Worm (Caenorhabditis elegans) whole organism, L4 larva: ENCODE results near the gene R07E5.17.
A peak's percentile ranks its signal among the peaks of the same experiment; 100 is the strongest.

Experiments used
- F10B5.3 ChIP-seq: sonication (generic microtip); optimal IDR thresholded peaks from 2 replicates; lab custom pipeline; 2016; ENCODE audit warnings: mild to moderate bottlenecking, missing genetic modification characterization, missing compliant biosample characterization
- F26F4.8 ChIP-seq: fragments of 200-800 bp; sonication (Bioruptor generic); conservative IDR thresholded peaks from 2 replicates; pipeline ENCODE4 v1.3.6; 2022; ENCODE audit warnings: missing genetic modification characterization, missing compliant biosample characterization
- Y48G9A.11 ChIP-seq: fragments of 200-800 bp; sonication (Bioruptor generic); IDR thresholded peaks from 2 replicates; pipeline ENCODE4 v1.3.6; 2022; ENCODE audit warnings: missing genetic modification reagents, missing genetic modification characterization, missing compliant biosample characterization
- Y5F2A.4 ChIP-seq: fragments of 200-800 bp; sonication (Bioruptor generic); optimal IDR thresholded peaks from 2 replicates; lab custom pipeline; 2018; ENCODE audit warnings: mild to moderate bottlenecking, missing genetic modification characterization, missing compliant biosample characterization
- ZK546.5 ChIP-seq, 2 experiments: sonication (generic microtip); optimal IDR thresholded peaks; 2 replicates each; lab custom pipeline; 2017; ENCODE audit warnings: missing biosample characterization in 2 of 2, missing genetic modification characterization in 2 of 2
- aly-2 ChIP-seq: sonication (generic microtip); optimal IDR thresholded peaks from 2 replicates; lab custom pipeline; 2018; ENCODE audit warnings: missing biosample characterization, missing genetic modification characterization
- ceh-28 ChIP-seq: fragments of 150-350 bp; optimal IDR thresholded peaks from 2 replicates; lab custom pipeline; 2014; ENCODE audit warnings: missing biosample characterization, missing genetic modification reagents, missing genetic modification characterization
- ceh-62 ChIP-seq: sonication (generic microtip); optimal IDR thresholded peaks from 2 replicates; lab custom pipeline; 2017; ENCODE audit warnings: missing biosample characterization, missing genetic modification characterization
- ces-1 ChIP-seq: fragments of 150-350 bp; sonication (generic microtip); optimal IDR thresholded peaks from 4 replicates; lab custom pipeline; 2014; ENCODE audit warnings: missing biosample characterization, missing genetic modification reagents, missing genetic modification characterization
- daf-16 ChIP-seq, 3 experiments: sonication (generic microtip); optimal IDR thresholded peaks; 2 replicates each; lab custom pipeline; 2016 to 2017; ENCODE audit warnings: missing genetic modification characterization in 3 of 3, missing genetic modification reagents in 3 of 3, mild to moderate bottlenecking in 2 of 3, missing compliant biosample characterization in 2 of 3, missing biosample characterization in 1 of 3, moderate library complexity in 1 of 3
- daf-8 ChIP-seq: fragments of 200-800 bp; sonication (Bioruptor generic); IDR thresholded peaks from 2 replicates; pipeline ENCODE4 v1.3.6; 2022; ENCODE audit warnings: missing genetic modification characterization, missing compliant biosample characterization
- dmd-6 ChIP-seq: fragments of 200-800 bp; sonication (Bioruptor generic); IDR thresholded peaks from 2 replicates; pipeline ENCODE4 v1.3.6; 2022; ENCODE audit warnings: missing genetic modification reagents, missing genetic modification characterization, missing compliant biosample characterization
- duxl-1 ChIP-seq: sonication (generic microtip); optimal IDR thresholded peaks from 2 replicates; lab custom pipeline; 2016; ENCODE audit warnings: mild to moderate bottlenecking, missing genetic modification characterization, moderate library complexity, missing compliant biosample characterization; ENCODE audit not compliant: poor library complexity
- dve-1 ChIP-seq: sonication (generic microtip); optimal IDR thresholded peaks from 2 replicates; lab custom pipeline; 2017; ENCODE audit warnings: antibody characterized with exemption, mild to moderate bottlenecking, missing genetic modification characterization, missing compliant biosample characterization; ENCODE audit not compliant: insufficient read depth
- egl-27 ChIP-seq: sonication (generic microtip); optimal IDR thresholded peaks from 3 replicates; lab custom pipeline; 2017; ENCODE audit warnings: missing biosample characterization, missing genetic modification reagents, missing genetic modification characterization
- egl-43 ChIP-seq: fragments of 200-800 bp; sonication (Bioruptor generic); IDR thresholded peaks from 2 replicates; pipeline ENCODE4 v1.3.6; 2022; ENCODE audit warnings: missing genetic modification reagents, missing genetic modification characterization, missing compliant biosample characterization
- fos-1 ChIP-seq: fragments of 150-350 bp; optimal IDR thresholded peaks from 2 replicates; lab custom pipeline; 2014; ENCODE audit warnings: missing biosample characterization, missing genetic modification characterization
- gei-8 ChIP-seq: fragments of 200-800 bp; sonication (Bioruptor generic); optimal IDR thresholded peaks from 2 replicates; lab custom pipeline; 2018; ENCODE audit warnings: mild to moderate bottlenecking, missing genetic modification characterization, missing compliant biosample characterization
- hlh-11 ChIP-seq: fragments of 200-800 bp; sonication (Bioruptor generic); optimal IDR thresholded peaks from 2 replicates; lab custom pipeline; 2018; ENCODE audit warnings: mild to moderate bottlenecking, missing genetic modification characterization, missing compliant biosample characterization
- hlh-30 ChIP-seq: sonication (generic microtip); optimal IDR thresholded peaks from 2 replicates; lab custom pipeline; 2017; ENCODE audit warnings: antibody characterized with exemption, mild to moderate bottlenecking, missing genetic modification characterization, missing compliant biosample characterization; ENCODE audit not compliant: insufficient read depth
- jun-1 ChIP-seq: fragments of 150-350 bp; optimal IDR thresholded peaks from 2 replicates; lab custom pipeline; 2014; ENCODE audit warnings: missing biosample characterization, missing genetic modification reagents, missing genetic modification characterization
- lin-15B ChIP-seq: fragments of 150-350 bp; sonication (generic microtip); optimal IDR thresholded peaks from 3 replicates; lab custom pipeline; 2014; ENCODE audit warnings: missing biosample characterization, missing genetic modification characterization
- lin-38 ChIP-seq: fragments of 200-800 bp; sonication (Bioruptor generic); IDR thresholded peaks from 2 replicates; pipeline ENCODE4 v1.3.6; 2022; ENCODE audit warnings: missing genetic modification reagents, missing genetic modification characterization, missing compliant biosample characterization
- lin-39 ChIP-seq: fragments of 150-350 bp; optimal IDR thresholded peaks from 2 replicates; lab custom pipeline; 2014; ENCODE audit warnings: missing biosample characterization, missing genetic modification reagents, missing genetic modification characterization
- madf-5 ChIP-seq, 2 experiments: fragments of 200-800 bp; sonication (Bioruptor generic); IDR thresholded peaks; 2 replicates each; pipeline ENCODE4 v1.3.6; 2022; ENCODE audit warnings: missing compliant biosample characterization in 2 of 2, missing genetic modification characterization in 2 of 2
- mdl-1 ChIP-seq, 2 experiments: fragments of 150-350 bp in 1 of 2; sonication (generic microtip) in 1 of 2; optimal IDR thresholded peaks; 2 replicates each; lab custom pipeline; 2014 to 2017; ENCODE audit warnings: missing biosample characterization in 2 of 2, missing genetic modification characterization in 2 of 2
- mdt-29 ChIP-seq: fragments of 200-800 bp; sonication (Bioruptor generic); IDR thresholded peaks from 2 replicates; pipeline ENCODE4 v1.3.6; 2022; ENCODE audit warnings: missing genetic modification reagents, missing genetic modification characterization, missing compliant biosample characterization
- mep-1 ChIP-seq: fragments of 150-350 bp; sonication (generic microtip); optimal IDR thresholded peaks from 3 replicates; lab custom pipeline; 2014; ENCODE audit warnings: missing biosample characterization, missing genetic modification characterization
- mxl-2 ChIP-seq: fragments of 200-800 bp; sonication (Bioruptor generic); conservative IDR thresholded peaks from 2 replicates; pipeline ENCODE4 v1.3.6; 2022; ENCODE audit warnings: missing genetic modification reagents, missing genetic modification characterization, missing compliant biosample characterization
- nhr-102 ChIP-seq: sonication (generic microtip); optimal IDR thresholded peaks from 2 replicates; lab custom pipeline; 2016; ENCODE audit warnings: mild to moderate bottlenecking, missing genetic modification characterization, moderate library complexity, missing compliant biosample characterization
- nhr-11 ChIP-seq: fragments of 150-350 bp; optimal IDR thresholded peaks from 2 replicates; lab custom pipeline; 2014; ENCODE audit warnings: missing biosample characterization, missing genetic modification characterization
- nhr-111 ChIP-seq: fragments of 200-800 bp; sonication (Bioruptor generic); optimal IDR thresholded peaks from 2 replicates; lab custom pipeline; 2018; ENCODE audit warnings: mild to moderate bottlenecking, missing genetic modification characterization, missing compliant biosample characterization
- nhr-237 ChIP-seq: sonication (generic microtip); optimal IDR thresholded peaks from 2 replicates; lab custom pipeline; 2017; ENCODE audit warnings: missing biosample characterization, missing genetic modification characterization
- nhr-25 ChIP-seq: sonication (generic microtip); optimal IDR thresholded peaks from 2 replicates; lab custom pipeline; 2017; ENCODE audit warnings: missing genetic modification characterization, mild to moderate bottlenecking, missing compliant biosample characterization, antibody characterized with exemption, moderate library complexity, borderline replicate concordance; ENCODE audit not compliant: insufficient read depth
- nhr-48 ChIP-seq: sonication (generic microtip); optimal IDR thresholded peaks from 2 replicates; lab custom pipeline; 2016; ENCODE audit warnings: mild to moderate bottlenecking, missing genetic modification characterization, missing compliant biosample characterization
- nhr-76 ChIP-seq: fragments of 150-350 bp; optimal IDR thresholded peaks from 2 replicates; lab custom pipeline; 2014; ENCODE audit warnings: missing biosample characterization, missing genetic modification characterization
- nhr-77 ChIP-seq: fragments of 150-350 bp; optimal IDR thresholded peaks from 2 replicates; lab custom pipeline; 2014; ENCODE audit warnings: missing biosample characterization, missing genetic modification characterization
- pha-4 ChIP-seq, 2 experiments: fragments of 150-350 bp in 1 of 2; fragments of 200-800 bp in 1 of 2; sonication (Bioruptor generic) in 1 of 2; IDR thresholded peaks in 1 of 2; optimal IDR thresholded peaks in 1 of 2; 2 replicates each; pipeline versions ENCODE4 v1.3.6 to Lab custom; 2014 to 2022; ENCODE audit warnings: missing genetic modification characterization in 2 of 2, missing genetic modification reagents in 2 of 2, missing biosample characterization in 1 of 2, missing compliant biosample characterization in 1 of 2
- pqm-1 ChIP-seq: sonication (generic microtip); optimal IDR thresholded peaks from 2 replicates; lab custom pipeline; 2017; ENCODE audit warnings: missing biosample characterization, missing genetic modification characterization
- sdz-12 ChIP-seq: fragments of 200-800 bp; sonication (Bioruptor generic); optimal IDR thresholded peaks from 2 replicates; lab custom pipeline; 2018; ENCODE audit warnings: mild to moderate bottlenecking, missing genetic modification characterization, missing compliant biosample characterization
- spr-1 ChIP-seq: sonication (generic microtip); optimal IDR thresholded peaks from 2 replicates; lab custom pipeline; 2016; ENCODE audit warnings: mild to moderate bottlenecking, missing genetic modification characterization, missing compliant biosample characterization
- spr-3 ChIP-seq: fragments of 200-800 bp; sonication (Bioruptor generic); optimal IDR thresholded peaks from 2 replicates; lab custom pipeline; 2018; ENCODE audit warnings: mild to moderate bottlenecking, missing genetic modification characterization, missing compliant biosample characterization
- unc-130 ChIP-seq: sonication (generic microtip); optimal IDR thresholded peaks from 2 replicates; lab custom pipeline; 2016; ENCODE audit warnings: missing genetic modification reagents, missing genetic modification characterization, missing compliant biosample characterization
- unc-39 ChIP-seq: sonication (generic microtip); optimal IDR thresholded peaks from 2 replicates; lab custom pipeline; 2017; ENCODE audit warnings: missing biosample characterization, missing genetic modification characterization
- zfp-2 ChIP-seq: sonication (generic microtip); optimal IDR thresholded peaks from 2 replicates; lab custom pipeline; 2016; ENCODE audit warnings: mild to moderate bottlenecking, missing genetic modification characterization, missing compliant biosample characterization
- zip-11 ChIP-seq: fragments of 200-800 bp; sonication (Bioruptor generic); IDR thresholded peaks from 2 replicates; pipeline ENCODE4 v1.3.6; 2022; ENCODE audit warnings: missing genetic modification characterization, missing compliant biosample characterization
- ztf-11 ChIP-seq: fragments of 150-350 bp; optimal IDR thresholded peaks from 2 replicates; lab custom pipeline; 2014; ENCODE audit warnings: missing biosample characterization, missing genetic modification characterization

R07E5.17 gene

DNA sequence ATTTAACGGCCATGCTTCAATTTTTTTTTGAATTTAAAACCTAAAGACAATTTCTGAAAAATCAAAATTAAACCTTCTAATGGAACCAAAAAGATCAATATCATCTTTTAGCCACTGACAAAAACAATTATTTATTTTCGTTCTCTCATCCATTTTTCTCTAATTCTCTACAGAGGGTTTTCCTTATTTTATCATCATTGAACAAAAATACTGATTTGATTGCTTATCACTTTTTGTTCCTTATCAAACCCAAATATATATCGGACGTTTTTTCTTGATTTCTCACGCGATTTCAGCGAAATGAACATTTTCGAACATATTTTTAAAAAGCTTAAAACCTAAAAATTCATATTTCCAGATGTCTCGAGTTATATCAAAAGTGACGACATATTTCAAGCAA lies 8.9 kb upstream of the R07E5.17 start, which contains the start of gene mpc-1 (continued):
- no peak for TF ChIP-seq daf-16 (GFP tag; optimal IDR thresholded peaks at IDR 0.05; lab: Kevin White, UChicago)
- TF ChIP-seq daf-16 (tag; optimal IDR thresholded peaks at IDR 0.05; lab: Kevin White, UChicago), result peak; percentile 85
- TF ChIP-seq dve-1, result peak; percentile 68
- no peak for TF ChIP-seq mdt-29 (GFP tag; lab: Robert Waterston, UW)
- TF ChIP-seq spr-3, result no peak
- TF ChIP-seq unc-39 (tag; lab: Kevin White, UChicago), result no peak
- TF ChIP-seq Y5F2A.4 (GFP tag; lab: Kevin White, UChicago), result no peak
- no peak for TF ChIP-seq mep-1 (tag; lab: Kevin White, UChicago)
- TF ChIP-seq ceh-28, result no peak
- no peak for TF ChIP-seq gei-8 (GFP tag; lab: Kevin White, UChicago)
- TF ChIP-seq egl-43, result no peak
- no peak for TF ChIP-seq zip-11
- peak; percentile 77 for TF ChIP-seq pqm-1 (tag; lab: Kevin White, UChicago)
- peak in 1 of 2 experiments; percentile 42 for TF ChIP-seq mdl-1 (tag; optimal IDR thresholded peaks at IDR 0.05; lab: Kevin White, UChicago)
- no peak for TF ChIP-seq daf-8 (GFP tag; lab: Robert Waterston, UW)
- TF ChIP-seq nhr-11 (tag; lab: Kevin White, UChicago), result no peak
- peak; percentile 72 for TF ChIP-seq dmd-6 (GFP tag; lab: Robert Waterston, UW)
- TF ChIP-seq F10B5.3 (tag; lab: Kevin White, UChicago), result no peak
- TF ChIP-seq nhr-237, result no peak
- TF ChIP-seq F26F4.8 (GFP tag; lab: Robert Waterston, UW), result no peak
- TF ChIP-seq duxl-1 (tag; lab: Kevin White, UChicago), result no peak
- peak; percentile 75 for TF ChIP-seq nhr-77 (tag; lab: Kevin White, UChicago)
- TF ChIP-seq lin-39, result no peak
- no peak for TF ChIP-seq aly-2 (tag; lab: Kevin White, UChicago)
- TF ChIP-seq nhr-102, result no peak
- no peak for TF ChIP-seq nhr-25
- no peak for TF ChIP-seq zfp-2 (tag; lab: Kevin White, UChicago)
- TF ChIP-seq ceh-62 (tag; lab: Kevin White, UChicago), result no peak
- no peak for TF ChIP-seq jun-1 (tag; lab: Kevin White, UChicago)
- TF ChIP-seq hlh-11, result peak; percentile 50
- no peak for TF ChIP-seq lin-38 (GFP tag; lab: Robert Waterston, UW)

DNA sequence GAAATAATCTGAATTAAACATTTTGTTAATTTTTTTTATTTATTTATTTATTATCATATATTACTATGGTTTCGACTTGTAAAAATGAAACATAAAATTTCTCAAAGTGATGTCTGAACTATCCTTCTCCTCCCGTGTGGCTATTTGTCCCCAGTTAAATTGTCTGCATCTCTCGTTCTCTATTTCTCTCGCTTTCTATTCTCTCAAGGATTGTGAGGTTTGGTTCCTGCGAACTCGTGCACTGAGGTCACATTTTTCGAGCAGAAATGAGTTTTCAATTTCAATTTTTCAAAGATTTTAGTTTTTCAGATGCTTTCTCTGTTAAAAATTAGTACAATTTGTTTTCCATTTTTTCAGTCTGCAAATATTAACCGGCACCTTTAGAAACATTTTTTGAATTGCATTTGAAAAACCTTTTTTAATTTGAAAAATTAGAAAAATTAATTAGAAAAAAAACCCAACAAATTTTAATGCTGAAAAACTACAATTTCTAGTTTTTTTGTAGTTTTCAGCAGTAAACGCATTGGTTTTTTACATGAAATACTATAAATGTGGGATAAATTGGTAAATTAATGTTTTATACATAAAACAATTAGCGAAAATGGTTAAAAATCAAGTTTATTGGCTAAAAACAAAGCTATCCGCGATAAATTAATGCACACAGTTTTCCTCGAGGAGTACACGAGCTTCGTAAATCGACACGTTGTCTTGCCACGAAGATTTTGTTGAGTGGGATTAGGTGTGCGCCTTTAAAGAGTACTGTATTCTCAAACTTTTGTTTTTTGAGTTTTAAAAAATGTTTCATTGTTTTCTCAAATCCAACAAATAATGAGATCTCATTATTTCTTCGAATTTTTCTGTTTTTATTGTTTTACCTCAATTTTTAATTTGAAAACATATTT lies 8.1 kb upstream of the R07E5.17 start:
- TF ChIP-seq Y48G9A.11 (GFP tag; lab: Robert Waterston, UW), result no peak
- peak; percentile 28 for TF ChIP-seq unc-130 (GFP tag; lab: Kevin White, UChicago)
- no peak for TF ChIP-seq sdz-12 (GFP tag; lab: Kevin White, UChicago)
- no peak for TF ChIP-seq nhr-237
- TF ChIP-seq hlh-30 (tag; lab: Kevin White, UChicago), result peak; percentile 94
- no peak for TF ChIP-seq duxl-1 (tag; lab: Kevin White, UChicago)
- TF ChIP-seq zfp-2 (tag; lab: Kevin White, UChicago), result no peak
- TF ChIP-seq dve-1, result peak; percentile 31
- TF ChIP-seq lin-38 (GFP tag; lab: Robert Waterston, UW), result 0 out of 2 replicates have a peak, but pooled peaks have one; percentile 9
- TF ChIP-seq egl-27 (tag; lab: Kevin White, UChicago), result no peak
- TF ChIP-seq madf-5 (GFP tag; IDR thresholded peaks at IDR 0.05; lab: Robert Waterston, UW), result no peak
- no peak for TF ChIP-seq mxl-2 (GFP tag; lab: Robert Waterston, UW)
- TF ChIP-seq ztf-11 (tag; lab: Kevin White, UChicago), result no peak
- TF ChIP-seq spr-3, result no peak
- no peak for TF ChIP-seq fos-1 (tag; lab: Kevin White, UChicago)
- TF ChIP-seq spr-1 (tag; lab: Kevin White, UChicago), result no peak
- TF ChIP-seq nhr-48 (tag; lab: Kevin White, UChicago), result peak; percentile 93
- TF ChIP-seq lin-15B (tag; lab: Kevin White, UChicago), result no peak
- no peak for TF ChIP-seq nhr-102
- no peak for TF ChIP-seq nhr-76 (tag; lab: Kevin White, UChicago)
- no peak for TF ChIP-seq nhr-111
- TF ChIP-seq pha-4 (GFP tag; IDR thresholded peaks at IDR 0.05; lab: Robert Waterston, UW), result no peak
- TF ChIP-seq pha-4 (tag; optimal IDR thresholded peaks at IDR 0.05; lab: Kevin White, UChicago), result no peak
- no peak for TF ChIP-seq ZK546.5 (tag; optimal IDR thresholded peaks at IDR 0.05; lab: Kevin White, UChicago)
- TF ChIP-seq ces-1 (GFP tag; lab: Kevin White, UChicago), result no peak
- TF ChIP-seq nhr-11 (tag; lab: Kevin White, UChicago), result no peak
